Fruit fly (Drosophila melanogaster) whole organism, prepupa: ENCODE measurements around the gene CG42633.

Source experiments
- Blimp-1 ChIP-seq: fragments of 200-800 bp; sonication (Bioruptor generic); optimal IDR thresholded peaks from 3 replicates; lab custom pipeline; 2017; ENCODE audit warnings: missing biosample characterization, missing genetic modification characterization, mild to moderate bottlenecking, moderate library complexity, missing genetic modification reagents
- CG10631 ChIP-seq: fragments of 200-800 bp; sonication (Bioruptor generic); optimal IDR thresholded peaks from 2 replicates; lab custom pipeline; 2016; ENCODE audit warnings: missing biosample characterization, missing genetic modification characterization
- CG10669 ChIP-seq: fragments of 200-800 bp; sonication (Bioruptor generic); optimal IDR thresholded peaks from 3 replicates; lab custom pipeline; 2018; ENCODE audit warnings: missing biosample characterization, mild to moderate bottlenecking, missing genetic modification characterization, moderate library complexity
- CG11294 ChIP-seq: fragments of 200-800 bp; sonication (Bioruptor generic); IDR thresholded peaks from 2 replicates; pipeline ENCODE4 v1.3.6; 2022; ENCODE audit warnings: missing biosample characterization, missing genetic modification characterization
- CG11902 ChIP-seq: fragments of 200-800 bp; sonication (Bioruptor generic); optimal IDR thresholded peaks from 3 replicates; lab custom pipeline; 2016; ENCODE audit warnings: missing biosample characterization, missing genetic modification characterization
- CG15336 ChIP-seq: fragments of 200-800 bp; sonication (Bioruptor generic); IDR thresholded peaks from 2 replicates; pipeline ENCODE4 v1.3.6; 2022; ENCODE audit warnings: missing biosample characterization, missing genetic modification characterization
- CG1621 ChIP-seq: fragments of 200-800 bp; sonication (Bioruptor generic); optimal IDR thresholded peaks from 3 replicates; lab custom pipeline; 2018; ENCODE audit warnings: missing biosample characterization, mild to moderate bottlenecking, missing genetic modification characterization
- CG16779 ChIP-seq: fragments of 200-800 bp; sonication (Bioruptor generic); optimal IDR thresholded peaks from 3 replicates; lab custom pipeline; 2017; ENCODE audit warnings: missing biosample characterization, mild to moderate bottlenecking, missing genetic modification characterization
- CG3032 ChIP-seq: fragments of 200-800 bp; optimal IDR thresholded peaks from 2 replicates; lab custom pipeline; 2019; ENCODE audit warnings: missing biosample characterization, mild to moderate bottlenecking, missing genetic modification characterization, moderate library complexity
- CG32006 ChIP-seq: fragments of 200-800 bp; sonication (Bioruptor generic); optimal IDR thresholded peaks from 3 replicates; lab custom pipeline; 2017; ENCODE audit warnings: missing biosample characterization, mild to moderate bottlenecking, missing genetic modification characterization
- CG34406 ChIP-seq: fragments of 200-800 bp; sonication (Bioruptor generic); optimal IDR thresholded peaks from 3 replicates; lab custom pipeline; 2016; ENCODE audit warnings: missing biosample characterization, missing genetic modification characterization
- CG3919 ChIP-seq: fragments of 200-800 bp; sonication (Bioruptor generic); optimal IDR thresholded peaks from 3 replicates; lab custom pipeline; 2016; ENCODE audit warnings: missing biosample characterization, missing genetic modification characterization
- CG6276 ChIP-seq: fragments of 200-800 bp; sonication (Bioruptor generic); optimal IDR thresholded peaks from 2 replicates; lab custom pipeline; 2017; ENCODE audit warnings: missing biosample characterization, mild to moderate bottlenecking, missing genetic modification characterization
- CG6808 ChIP-seq: fragments of 200-800 bp; sonication (Bioruptor generic); optimal IDR thresholded peaks from 3 replicates; lab custom pipeline; 2017; ENCODE audit warnings: missing biosample characterization, missing genetic modification characterization, mild to moderate bottlenecking, moderate library complexity, missing genetic modification reagents
- CG6854 ChIP-seq: fragments of 200-800 bp; sonication (Bioruptor generic); optimal IDR thresholded peaks from 2 replicates; lab custom pipeline; 2017; ENCODE audit warnings: missing biosample characterization, mild to moderate bottlenecking, missing genetic modification characterization
- CG8319 ChIP-seq: fragments of 200-800 bp; sonication (Bioruptor generic); optimal IDR thresholded peaks from 3 replicates; lab custom pipeline; 2016; ENCODE audit warnings: missing biosample characterization, missing genetic modification characterization
- CG8632 ChIP-seq: fragments of 200-800 bp; sonication (Bioruptor generic); optimal IDR thresholded peaks from 3 replicates; lab custom pipeline; 2016; ENCODE audit warnings: missing biosample characterization, missing genetic modification characterization
- Eip93F ChIP-seq: fragments of 200-800 bp; sonication (Bioruptor generic); optimal IDR thresholded peaks from 2 replicates; lab custom pipeline; 2016; ENCODE audit warnings: missing biosample characterization, mild to moderate bottlenecking, missing genetic modification characterization
- Ets96B ChIP-seq: fragments of 200-800 bp; optimal IDR thresholded peaks from 2 replicates; lab custom pipeline; 2019; ENCODE audit warnings: missing biosample characterization, mild to moderate bottlenecking, missing genetic modification characterization, moderate library complexity
- Gug ChIP-seq: fragments of 200-800 bp; sonication (Bioruptor generic); IDR thresholded peaks from 2 replicates; pipeline ENCODE4 v1.3.6; 2022; ENCODE audit warnings: missing biosample characterization, missing genetic modification characterization
- Hr38 ChIP-seq: sonication (Bioruptor generic); optimal IDR thresholded peaks from 2 replicates; lab custom pipeline; 2016; ENCODE audit warnings: missing biosample characterization, missing genetic modification characterization
- Lpt ChIP-seq: fragments of 200-800 bp; sonication (Bioruptor generic); optimal IDR thresholded peaks from 3 replicates; lab custom pipeline; 2016; ENCODE audit warnings: missing biosample characterization, missing genetic modification characterization
- Met ChIP-seq: fragments of 200-800 bp; sonication (Bioruptor generic); optimal IDR thresholded peaks from 3 replicates; lab custom pipeline; 2016; ENCODE audit warnings: missing biosample characterization, missing genetic modification characterization
- OdsH ChIP-seq: fragments of 200-800 bp; sonication (Bioruptor generic); optimal IDR thresholded peaks from 3 replicates; lab custom pipeline; 2016; ENCODE audit warnings: missing biosample characterization, missing genetic modification characterization
- Smox ChIP-seq: fragments of 200-800 bp; sonication (Bioruptor generic); optimal IDR thresholded peaks from 3 replicates; lab custom pipeline; 2016; ENCODE audit warnings: missing biosample characterization, missing genetic modification characterization
- Sox102F ChIP-seq: fragments of 200-800 bp; sonication (Bioruptor generic); optimal IDR thresholded peaks from 2 replicates; lab custom pipeline; 2016; ENCODE audit warnings: missing biosample characterization, mild to moderate bottlenecking, missing genetic modification characterization
- dsx ChIP-seq: fragments of 200-800 bp; optimal IDR thresholded peaks from 3 replicates; lab custom pipeline; 2019; ENCODE audit warnings: missing biosample characterization, mild to moderate bottlenecking, missing genetic modification characterization, moderate library complexity; ENCODE audit not compliant: poor library complexity, severe bottlenecking
- esn ChIP-seq: fragments of 200-800 bp; sonication (Bioruptor generic); optimal IDR thresholded peaks from 2 replicates; lab custom pipeline; 2016; ENCODE audit warnings: missing biosample characterization, mild to moderate bottlenecking, missing genetic modification characterization, moderate library complexity
- fkh ChIP-seq: fragments of 200-800 bp; sonication (Bioruptor generic); optimal IDR thresholded peaks from 3 replicates; lab custom pipeline; 2017; ENCODE audit warnings: missing biosample characterization, mild to moderate bottlenecking, missing genetic modification characterization, moderate library complexity
- lz ChIP-seq: fragments of 200-800 bp; sonication (Bioruptor generic); optimal IDR thresholded peaks from 3 replicates; lab custom pipeline; 2016; ENCODE audit warnings: missing biosample characterization, missing genetic modification characterization
- net ChIP-seq: fragments of 200-800 bp; sonication (Bioruptor generic); optimal IDR thresholded peaks from 3 replicates; lab custom pipeline; 2016; ENCODE audit warnings: missing biosample characterization, missing genetic modification characterization
- pdm3 ChIP-seq: fragments of 200-800 bp; sonication (Bioruptor generic); optimal IDR thresholded peaks from 3 replicates; lab custom pipeline; 2016; ENCODE audit warnings: missing biosample characterization, missing genetic modification characterization
- vri ChIP-seq: fragments of 200-800 bp; sonication (Bioruptor generic); optimal IDR thresholded peaks from 3 replicates; lab custom pipeline; 2016; ENCODE audit warnings: missing biosample characterization, mild to moderate bottlenecking, missing genetic modification characterization

The CG42633 gene

dm6 chr3R:10760966-10761855 is 20.9 kb downstream of the CG42633 start, which contains the start of the genes MED7 and Cap-H2 (continued):
- TF ChIP-seq Eip93F (no peak), CG34406 (peak; percentile 50), CG6808 (GFP tag; lab: Kevin White, UChicago) (no peak)

DNA sequence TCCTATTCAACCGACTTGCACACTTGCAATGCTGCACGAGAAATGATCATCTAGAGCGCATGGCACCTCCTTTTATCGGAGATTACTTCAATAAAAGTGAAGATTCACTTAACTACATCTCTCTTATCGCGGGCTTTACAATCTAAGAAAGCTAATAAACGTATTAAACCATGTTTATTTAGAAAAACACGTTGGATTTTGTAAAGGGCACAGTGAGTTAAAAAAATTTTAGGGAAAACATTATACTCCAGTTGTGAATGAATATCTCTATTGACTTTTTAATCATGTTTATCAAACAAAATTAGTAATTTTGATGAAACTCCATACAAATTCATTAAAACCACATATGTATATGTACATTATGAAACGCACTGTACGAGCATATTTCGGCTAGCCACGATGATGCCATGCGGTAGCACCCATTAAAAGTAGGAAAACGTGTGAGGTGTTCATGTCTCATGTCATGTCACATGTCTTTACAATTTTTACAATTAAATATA is 22.7 kb downstream of the CG42633 start, which contains the start of gene CG31272:
CG31272 (minus strand) TSS at position 51 of the 500 bp plus-strand sequence.
- no peak for TF ChIP-seq Smox
- no peak for TF ChIP-seq OdsH
- no peak for TF ChIP-seq Sox102F (GFP tag; lab: Kevin White, UChicago)
- TF ChIP-seq CG3919 = no peak
- no peak for TF ChIP-seq CG32006
- TF ChIP-seq CG10669 (GFP tag; lab: Kevin White, UChicago) = no peak
- TF ChIP-seq CG3032 (tag; lab: Kevin White, UChicago) = no peak
- TF ChIP-seq vri (GFP tag; lab: Kevin White, UChicago) = no peak
- no peak for TF ChIP-seq dsx (GFP tag; lab: Kevin White, UChicago)
- TF ChIP-seq Hr38 (GFP tag; lab: Kevin White, UChicago) = no peak
- no peak for TF ChIP-seq esn (GFP tag; lab: Kevin White, UChicago)
- TF ChIP-seq fkh (GFP tag; lab: Kevin White, UChicago) = no peak

dm6 chr3R:10755534-10755933 is 26.5 kb downstream of the CG42633 start, which contains the start of gene CG14691:
Gene CG14691 (minus strand): TSS chr3R:10755634.
- TF ChIP-seq CG34406 = no peak
- no peak for TF ChIP-seq CG10631 (GFP tag; lab: Kevin White, UChicago)
- TF ChIP-seq CG6276 (GFP tag; lab: Kevin White, UChicago) = no peak
- TF ChIP-seq CG15336 (GFP tag; lab: Robert Waterston, UW) = no peak
- TF ChIP-seq Ets96B (tag; lab: Kevin White, UChicago) = no peak
- TF ChIP-seq CG8319 (GFP tag; lab: Kevin White, UChicago) = no peak
- no peak for TF ChIP-seq Blimp-1 (GFP tag; lab: Kevin White, UChicago)
- TF ChIP-seq CG8632 (GFP tag; lab: Kevin White, UChicago) = no peak
- no peak for TF ChIP-seq CG11294 (GFP tag; lab: Robert Waterston, UW)

DNA sequence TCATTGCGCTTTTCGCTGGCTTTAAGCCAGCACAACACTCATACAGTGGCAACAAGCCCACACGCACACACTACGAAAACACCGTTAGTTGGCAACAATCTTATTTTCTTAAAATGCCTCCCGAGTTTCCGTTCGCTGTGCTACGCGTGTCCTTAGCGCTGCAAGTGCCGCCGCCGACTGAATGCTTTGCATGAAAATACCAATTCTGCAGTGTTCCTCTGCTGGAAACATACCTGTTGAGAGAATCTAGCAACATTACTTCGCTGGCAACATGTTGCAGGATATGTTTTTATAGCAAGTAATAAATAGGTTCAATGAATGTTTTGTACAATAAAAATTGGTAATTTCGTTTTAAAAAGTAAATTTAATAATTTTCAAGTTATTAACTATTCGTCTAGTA is 31.0 kb downstream of the CG42633 start, which contains the start of gene TkR86C:
TkR86C (minus strand) TSS at position 168 of the 400 bp plus-strand sequence.
- TF ChIP-seq CG3032 (tag; lab: Kevin White, UChicago) = no peak
- no peak for TF ChIP-seq Blimp-1 (GFP tag; lab: Kevin White, UChicago)
- no peak for TF ChIP-seq net (GFP tag; lab: Kevin White, UChicago)
- TF ChIP-seq Lpt = no peak
- TF ChIP-seq CG34406 = no peak
- TF ChIP-seq Sox102F (GFP tag; lab: Kevin White, UChicago) = no peak
- TF ChIP-seq CG6854 = no peak
- TF ChIP-seq CG16779 (tag; lab: Kevin White, UChicago) = no peak
- no peak for TF ChIP-seq CG11902 (GFP tag; lab: Kevin White, UChicago)
- TF ChIP-seq CG15336 (GFP tag; lab: Robert Waterston, UW) = no peak
- no peak for TF ChIP-seq CG1621 (tag; lab: Kevin White, UChicago)
- TF ChIP-seq CG6276 (GFP tag; lab: Kevin White, UChicago) = no peak
- no peak for TF ChIP-seq CG3919
- no peak for TF ChIP-seq Gug (GFP tag; lab: Robert Waterston, UW)
- no peak for TF ChIP-seq Met (GFP tag; lab: Kevin White, UChicago)
- no peak for TF ChIP-seq lz (GFP tag; lab: Kevin White, UChicago)
- no peak for TF ChIP-seq pdm3 (GFP tag; lab: Kevin White, UChicago)
- no peak for TF ChIP-seq Smox
- TF ChIP-seq, all 60 proteins: peak for 0
